Worm (Caenorhabditis elegans): ENCODE measurements around the gene R05F9.7.
"Not testable (repeated sequence)": the region's sequence is repeated elsewhere in the genome, so short reads cannot be mapped to it uniquely, and the experiment has no call there.

The R05F9.7 gene

DNA sequence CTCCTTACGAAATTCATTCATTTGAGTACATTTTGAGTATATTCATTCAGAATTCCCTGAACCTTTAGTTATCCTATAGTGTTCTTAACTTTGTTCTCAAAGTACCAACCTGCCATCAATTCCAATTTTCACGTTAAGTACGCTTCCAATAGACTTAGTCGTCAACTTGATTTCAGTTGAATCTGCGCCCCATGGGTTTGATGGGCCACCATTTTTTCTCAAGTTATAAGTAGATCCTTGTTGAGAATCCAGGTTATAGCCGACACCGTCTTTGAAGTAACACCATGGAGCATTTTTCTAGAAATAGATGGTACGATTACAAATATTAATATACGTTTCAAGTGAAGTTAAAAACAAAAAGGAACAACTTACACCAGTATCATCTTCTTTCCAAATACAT, 38.7 kb downstream of the R05F9.7 start:
- TF ChIP-seq fos-1 (tag; optimal IDR thresholded peaks at IDR 0.05) (no peak), mbf-1 (tag; optimal IDR thresholded peaks at IDR 0.05) (no peak), F13H6.1 (tag; optimal IDR thresholded peaks at IDR 0.05) (no peak), ZK546.5 (tag; optimal IDR thresholded peaks at IDR 0.05) (no peak), mdl-1 (tag; optimal IDR thresholded peaks at IDR 0.05) (no peak), ceh-16 (tag; optimal IDR thresholded peaks at IDR 0.05) (no peak), zag-1 (tag; optimal IDR thresholded peaks at IDR 0.05) (no peak), skn-1 (tag; optimal IDR thresholded peaks at IDR 0.05) (no peak), unc-55 (GFP tag; optimal IDR thresholded peaks at IDR 0.05) (no peak), peb-1 (tag; optimal IDR thresholded peaks at IDR 0.05) (no peak), gmeb-1 (tag; optimal IDR thresholded peaks at IDR 0.05) (no peak), unc-62 (GFP tag; optimal IDR thresholded peaks at IDR 0.05) (no peak), sma-3 (GFP tag; optimal IDR thresholded peaks at IDR 0.05) (no peak), nhr-6 (tag; optimal IDR thresholded peaks at IDR 0.05) (no peak)

DNA sequence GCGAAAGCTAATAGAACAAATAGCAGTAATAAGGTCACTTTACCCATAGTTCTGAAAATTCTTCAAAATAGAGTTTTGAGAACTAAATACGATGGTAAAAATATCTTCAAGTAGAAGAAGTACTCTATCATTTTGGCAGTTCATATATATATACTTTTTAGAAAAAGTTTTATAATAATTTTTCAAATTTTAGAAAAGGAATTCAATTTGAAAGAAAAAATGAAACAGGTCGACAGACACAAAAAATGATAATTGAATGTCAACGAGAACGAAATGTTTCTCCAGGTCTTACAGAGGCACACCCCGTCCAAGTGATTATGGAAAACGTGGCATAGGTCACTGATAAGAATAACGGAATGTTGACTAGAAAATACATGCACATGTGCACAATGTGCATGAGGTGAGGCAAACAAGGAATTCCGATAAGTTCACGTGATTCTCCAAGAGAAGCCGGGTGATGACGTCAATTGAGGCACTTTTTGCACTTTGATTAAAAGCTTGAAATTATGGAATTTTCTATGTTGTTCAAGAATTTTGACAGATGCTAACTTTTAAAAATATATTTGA, 39.2 kb downstream of the R05F9.7 start, which contains the start of gene aagr-2:
TSS of gene aagr-2 (minus strand) at position 51 of the 567 bp plus-strand sequence.
- TF ChIP-seq ztf-11 (tag; optimal IDR thresholded peaks at IDR 0.05): no peak
- TF ChIP-seq ztf-4 (tag; optimal IDR thresholded peaks at IDR 0.05): no peak
- TF ChIP-seq mab-5 (tag; optimal IDR thresholded peaks at IDR 0.05): no peak
- no peak for TF ChIP-seq elt-1 (tag; optimal IDR thresholded peaks at IDR 0.05)
- TF ChIP-seq sma-9 (GFP tag; optimal IDR thresholded peaks at IDR 0.05): peak; percentile 93
- no peak for TF ChIP-seq sma-9 (tag; optimal IDR thresholded peaks at IDR 0.05)
- TF ChIP-seq F13H6.1 (tag; optimal IDR thresholded peaks at IDR 0.05): peak; percentile 62
- peak; percentile 10 for TF ChIP-seq sma-3 (GFP tag; optimal IDR thresholded peaks at IDR 0.05)
- no peak for TF ChIP-seq mbf-1 (tag; optimal IDR thresholded peaks at IDR 0.05)
- TF ChIP-seq nhr-129 (tag; optimal IDR thresholded peaks at IDR 0.05): no peak
- TF ChIP-seq R02D3.7 (tag; optimal IDR thresholded peaks at IDR 0.05): no peak
- no peak for TF ChIP-seq unc-55 (GFP tag; optimal IDR thresholded peaks at IDR 0.05)
- no peak for TF ChIP-seq ZK546.5 (tag; optimal IDR thresholded peaks at IDR 0.05)
- no peak for TF ChIP-seq ceh-16 (tag; optimal IDR thresholded peaks at IDR 0.05)
- TF ChIP-seq gmeb-1 (tag; optimal IDR thresholded peaks at IDR 0.05): peak; percentile 9
- no peak for TF ChIP-seq elt-3 (tag; optimal IDR thresholded peaks at IDR 0.05)
- no peak for TF ChIP-seq unc-39 (tag; optimal IDR thresholded peaks at IDR 0.05)
- peak in 1 of 2 experiments; percentile 47 for TF ChIP-seq mdl-1 (tag; optimal IDR thresholded peaks at IDR 0.05)
- TF ChIP-seq lin-13 (GFP tag; optimal IDR thresholded peaks at IDR 0.05): no peak
- peak; percentile 95 for TF ChIP-seq crh-2 (tag; optimal IDR thresholded peaks at IDR 0.05)
- TF ChIP-seq snpc-4 (tag; optimal IDR thresholded peaks at IDR 0.05): no peak
- no peak for TF ChIP-seq alr-1 (tag; optimal IDR thresholded peaks at IDR 0.05)
- peak; percentile 93 for TF ChIP-seq fos-1 (tag; optimal IDR thresholded peaks at IDR 0.05)

ce11 chrII:4931286-4931685, 45.2 kb downstream of the R05F9.7 start:
- TF ChIP-seq zag-1 (tag; optimal IDR thresholded peaks at IDR 0.05) (no peak), nhr-6 (tag; optimal IDR thresholded peaks at IDR 0.05) (no peak), C34F6.9 (tag; optimal IDR thresholded peaks at IDR 0.05) (no peak), unc-62 (GFP tag; optimal IDR thresholded peaks at IDR 0.05) (no peak), ZK546.5 (tag; optimal IDR thresholded peaks at IDR 0.05) (no peak), lsy-2 (tag; optimal IDR thresholded peaks at IDR 0.05) (no peak), ztf-4 (tag; optimal IDR thresholded peaks at IDR 0.05) (no peak), lin-11 (tag; optimal IDR thresholded peaks at IDR 0.05) (no peak), sem-4 (tag; optimal IDR thresholded peaks at IDR 0.05) (no peak), blmp-1 (tag; optimal IDR thresholded peaks at IDR 0.05; ENCODE audit: insufficient read depth) (no peak), lin-39 (tag; optimal IDR thresholded peaks at IDR 0.05) (no peak), crh-2 (tag; optimal IDR thresholded peaks at IDR 0.05) (no peak), nhr-12 (tag; optimal IDR thresholded peaks at IDR 0.05) (no peak), nhr-10 (tag; optimal IDR thresholded peaks at IDR 0.05) (no peak), elt-3 (tag; optimal IDR thresholded peaks at IDR 0.05) (no peak), peb-1 (tag; optimal IDR thresholded peaks at IDR 0.05) (no peak), unc-55 (GFP tag; optimal IDR thresholded peaks at IDR 0.05) (no peak), mdl-1 (tag; optimal IDR thresholded peaks at IDR 0.05) (no peak), mab-5 (tag; optimal IDR thresholded peaks at IDR 0.05) (no peak), nhr-23 (tag; optimal IDR thresholded peaks at IDR 0.05) (no peak)

DNA sequence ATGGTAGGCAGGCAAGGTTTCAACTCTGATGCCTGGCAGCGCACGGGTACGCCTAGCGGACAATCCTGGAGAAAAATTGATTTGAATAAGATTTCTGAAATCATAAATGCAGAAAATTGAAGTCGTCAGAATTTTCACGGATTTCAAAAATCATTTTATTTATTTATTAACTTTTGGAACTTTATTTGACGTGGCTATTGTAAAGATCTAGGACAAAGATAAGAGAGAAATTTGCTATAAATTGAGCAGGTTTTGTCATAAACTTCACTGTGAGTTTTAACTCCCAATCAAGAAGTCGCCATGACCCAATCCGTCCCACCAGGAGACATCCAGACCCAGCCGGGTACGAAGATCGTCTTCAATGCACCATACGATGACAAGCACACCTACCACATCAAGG, 46.7 kb downstream of the R05F9.7 start, which contains the start of gene msp-152:
TSS of gene msp-152 (plus strand) at position 301 of the 400 bp plus-strand sequence.
- TF ChIP-seq lsy-2, C34F6.9, alr-1 (tag; optimal IDR thresholded peaks at IDR 0.05): not testable (repeated sequence)
